Fruit fly (Drosophila melanogaster) whole organism, pupa: ENCODE measurements around the gene CG15356.

Experiments
- CG15710 ChIP-seq: fragments of 200-800 bp; sonication (Bioruptor generic); optimal IDR thresholded peaks from 2 replicates; lab custom pipeline; 2018; ENCODE audit warnings: missing biosample characterization, mild to moderate bottlenecking, missing genetic modification characterization, moderate library complexity
- CG8159 ChIP-seq: fragments of 200-800 bp; sonication (Bioruptor generic); optimal IDR thresholded peaks from 3 replicates; lab custom pipeline; 2018; ENCODE audit warnings: missing biosample characterization, mild to moderate bottlenecking, missing genetic modification characterization, moderate library complexity
- EcR ChIP-seq: fragments of 200-800 bp; sonication (Bioruptor generic); optimal IDR thresholded peaks from 3 replicates; lab custom pipeline; 2019; ENCODE audit warnings: missing biosample characterization, missing genetic modification characterization, mild to moderate bottlenecking, moderate library complexity, missing genetic modification reagents
- Pif1B ChIP-seq: fragments of 200-800 bp; sonication (Bioruptor generic); optimal IDR thresholded peaks from 3 replicates; lab custom pipeline; 2016; ENCODE audit warnings: missing biosample characterization, missing genetic modification characterization

dm6 chr2L:2013057-2013456, 32.5 kb upstream of the CG15356 start:
- no peak for TF ChIP-seq EcR (GFP tag; lab: Kevin White, UChicago)
- TF ChIP-seq CG15710: no peak
- no peak for TF ChIP-seq CG8159 (tag; lab: Kevin White, UChicago)
- no peak for TF ChIP-seq Pif1B (GFP tag; lab: Kevin White, UChicago)
